Fruit fly (Drosophila melanogaster): ENCODE data around the gene Ccp84Ad.
A peak's percentile ranks its signal among the peaks of the same experiment; 100 is the strongest.

The Ccp84Ad gene

DNA sequence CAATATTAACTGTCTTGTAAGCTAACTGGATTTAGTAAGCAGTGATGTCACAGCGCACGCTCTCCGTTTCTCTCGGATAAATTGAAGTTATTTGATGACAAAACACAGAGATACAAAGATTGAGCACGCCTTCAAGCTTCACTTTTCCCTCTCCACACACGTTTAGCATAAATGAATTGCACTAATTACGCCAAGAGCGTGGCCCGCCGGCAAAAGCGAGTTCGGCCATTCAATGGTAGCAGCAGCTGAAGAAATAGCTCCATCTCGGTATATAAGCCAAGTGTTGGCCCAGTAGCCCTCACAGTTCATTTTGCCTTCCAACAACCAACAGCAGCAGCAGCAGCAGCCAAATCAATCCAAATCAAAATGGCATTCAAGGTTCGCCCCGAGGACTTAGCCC, at the start of gene Ccp84Ad:
Gene Ccp84Ad (plus strand): TSS at position 301 of the 400 bp plus-strand sequence.
- TF ChIP-seq CG4496 (GFP tag; IDR thresholded peaks at IDR 0.05) (no peak), Ets98B (GFP tag; IDR thresholded peaks at IDR 0.05) (no peak), EcR (GFP tag; optimal IDR thresholded peaks at IDR 0.05) (no peak), Snoo (tag; optimal IDR thresholded peaks at IDR 0.05) (no peak), CG8159 (tag; optimal IDR thresholded peaks at IDR 0.05) (no peak), CG10348 (GFP tag; IDR thresholded peaks at IDR 0.05) (no peak)

dm6 chr3R:6644334-6644733, 48.2 kb upstream of the Ccp84Ad start, which contains the start of gene Ass:
Gene Ass (minus strand): TSS chr3R:6644434.
- TF ChIP-seq CG14655 (GFP tag; optimal IDR thresholded peaks at IDR 0.05) = no peak
- no peak for TF ChIP-seq Snoo (tag; optimal IDR thresholded peaks at IDR 0.05)
- no peak for TF ChIP-seq EcR (GFP tag; optimal IDR thresholded peaks at IDR 0.05)
- TF ChIP-seq gl (tag; optimal IDR thresholded peaks at IDR 0.05) = no peak

- TF ChIP-seq Snoo (tag; optimal IDR thresholded peaks at IDR 0.05) (no peak), CG15710 (tag; optimal IDR thresholded peaks at IDR 0.05) (no peak), D1 (tag; optimal IDR thresholded peaks at IDR 0.05) (no peak), CG4496 (GFP tag; IDR thresholded peaks at IDR 0.05) (no peak), EcR (GFP tag; optimal IDR thresholded peaks at IDR 0.05) (no peak), CG13204 (GFP tag; optimal IDR thresholded peaks at IDR 0.05) (no peak), CG12605 (GFP tag; IDR thresholded peaks at IDR 0.05) (no peak), CG32121 (GFP tag; IDR thresholded peaks at IDR 0.05) (no peak), CG34367 (tag; optimal IDR thresholded peaks at IDR 0.05) (no peak), Pif1B (GFP tag; optimal IDR thresholded peaks at IDR 0.05) (no peak), fd96Ca (GFP tag; IDR thresholded peaks at IDR 0.05) (no peak), gl (tag; optimal IDR thresholded peaks at IDR 0.05) (no peak), Pif1A (GFP tag; optimal IDR thresholded peaks at IDR 0.05) (no peak), CG8159 (tag; optimal IDR thresholded peaks at IDR 0.05) (no peak), CG9948 (tag; optimal IDR thresholded peaks at IDR 0.05) (no peak), Ets98B (GFP tag; IDR thresholded peaks at IDR 0.05) (no peak), CG17806 (tag; optimal IDR thresholded peaks at IDR 0.05) (no peak), CG8301 (tag; optimal IDR thresholded peaks at IDR 0.05) (no peak), rn (GFP tag; IDR thresholded peaks at IDR 0.05) (no peak), CG14655 (GFP tag; optimal IDR thresholded peaks at IDR 0.05) (no peak)
These were observed 45.8 kb upstream of the Ccp84Ad start, which contains the start of gene Taf1 for dm6 chr3R:6646740-6647139. Gene Taf1 (plus strand): TSS chr3R:6646889.

dm6 chr3R:6657278-6658246, 35.0 kb upstream of the Ccp84Ad start, which contains the start of the genes CG1307 and twr:
Gene CG1307 (minus strand): TSS chr3R:6657442.
Gene twr (plus strand): TSS chr3R:6657882.
- TF ChIP-seq EcR (GFP tag; optimal IDR thresholded peaks at IDR 0.05) (peak; percentile 84), CG9948 (tag; optimal IDR thresholded peaks at IDR 0.05) (peak; percentile 4), CG4496 (GFP tag; IDR thresholded peaks at IDR 0.05) (0 out of 3 replicates have a peak, but pooled peaks have one; percentile 25), CG12605 (GFP tag; IDR thresholded peaks at IDR 0.05) (peak; percentile 50; the same call in 1 of the 2 replicates), CG32121 (GFP tag; IDR thresholded peaks at IDR 0.05) (no peak)

dm6 chr3R:6659941-6660340, 32.6 kb upstream of the Ccp84Ad start, which contains the start of gene agt:
Gene agt (minus strand): TSS chr3R:6660100.
- TF ChIP-seq Ets98B (GFP tag; IDR thresholded peaks at IDR 0.05) (no peak), fd96Ca (GFP tag; IDR thresholded peaks at IDR 0.05) (no peak), CG4496 (GFP tag; IDR thresholded peaks at IDR 0.05) (0 out of 3 replicates have a peak, but pooled peaks have one; percentile 20)

DNA sequence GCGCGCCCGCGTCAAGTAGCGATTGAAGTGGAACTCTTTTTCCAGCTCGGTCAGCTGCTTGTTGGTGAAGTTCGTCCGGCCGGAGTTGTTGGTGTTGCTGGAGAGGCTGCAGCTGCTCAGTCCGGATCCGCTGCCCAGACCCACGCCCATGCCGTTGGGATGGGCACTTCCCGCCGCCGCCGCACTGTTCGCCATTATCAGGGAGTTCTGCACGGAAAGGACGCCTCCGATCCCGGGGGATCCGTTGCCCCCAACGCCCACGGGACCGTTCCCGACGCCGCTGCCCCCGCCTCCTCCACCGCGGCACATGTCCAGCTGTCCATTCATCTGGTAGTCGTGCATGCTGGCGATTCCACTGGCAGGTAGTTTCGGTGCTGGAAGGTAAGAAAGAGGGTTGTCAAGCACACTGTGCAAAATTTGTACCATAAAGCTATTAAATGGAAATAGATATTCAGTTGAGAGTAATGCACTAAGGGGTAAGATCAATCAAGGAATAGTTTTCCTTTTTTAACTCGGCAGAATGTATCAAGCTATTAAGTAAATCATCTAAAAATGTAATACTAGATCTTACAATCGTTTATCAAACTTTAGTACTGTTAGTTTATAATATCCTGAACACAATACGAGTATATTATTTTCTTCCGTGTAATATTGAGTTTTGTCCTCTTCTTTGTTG, 29.8 kb upstream of the Ccp84Ad start:
- no peak for TF ChIP-seq CG8159 (tag; optimal IDR thresholded peaks at IDR 0.05)
- no peak for TF ChIP-seq Pif1A (GFP tag; optimal IDR thresholded peaks at IDR 0.05)
- no peak for TF ChIP-seq Snoo (tag; optimal IDR thresholded peaks at IDR 0.05)
- TF ChIP-seq CG12605 (GFP tag; IDR thresholded peaks at IDR 0.05) = no peak
- TF ChIP-seq gl (tag; optimal IDR thresholded peaks at IDR 0.05) = no peak
- no peak for TF ChIP-seq CG9948 (tag; optimal IDR thresholded peaks at IDR 0.05)
- TF ChIP-seq CG13204 (GFP tag; optimal IDR thresholded peaks at IDR 0.05) = no peak
- no peak for TF ChIP-seq CG17806 (tag; optimal IDR thresholded peaks at IDR 0.05)
- no peak for TF ChIP-seq EcR (GFP tag; optimal IDR thresholded peaks at IDR 0.05)
- TF ChIP-seq CG10348 (GFP tag; IDR thresholded peaks at IDR 0.05) = no peak
- TF ChIP-seq CG4496 (GFP tag; IDR thresholded peaks at IDR 0.05) = no peak
- no peak for TF ChIP-seq CG32121 (GFP tag; IDR thresholded peaks at IDR 0.05)

All from whole organism, pupa.